Fruit fly (Drosophila melanogaster) whole organism, embryonic: ENCODE measurements around the gene hyd.

Experiments
- BEAF-32 ChIP-seq: fragments of 200-800 bp; sonication (Bioruptor generic); optimal IDR thresholded peaks from 3 replicates; lab custom pipeline; 2017; ENCODE audit warnings: missing biosample characterization, missing genetic modification characterization, mild to moderate bottlenecking, moderate library complexity, missing genetic modification reagents
- Blimp-1 ChIP-seq: fragments of 200-800 bp; sonication (Bioruptor generic); optimal IDR thresholded peaks from 3 replicates; lab custom pipeline; 2018; ENCODE audit warnings: missing biosample characterization, missing genetic modification characterization, mild to moderate bottlenecking, moderate library complexity, missing genetic modification reagents
- CG10543 ChIP-seq: fragments of 200-800 bp; sonication (Bioruptor generic); optimal IDR thresholded peaks from 3 replicates; lab custom pipeline; 2017; ENCODE audit warnings: missing biosample characterization, mild to moderate bottlenecking, missing genetic modification characterization, moderate library complexity
- CG10979 ChIP-seq: fragments of 200-800 bp; sonication (Bioruptor generic); optimal IDR thresholded peaks from 2 replicates; lab custom pipeline; 2018; ENCODE audit warnings: missing biosample characterization, mild to moderate bottlenecking, missing genetic modification characterization, moderate library complexity
- CG11695 ChIP-seq: fragments of 200-800 bp; sonication (Bioruptor generic); IDR thresholded peaks from 3 replicates; pipeline ENCODE4 v1.3.6; 2022; ENCODE audit warnings: missing biosample characterization, missing genetic modification characterization
- CG12155 ChIP-seq: fragments of 200-800 bp; sonication (Bioruptor generic); optimal IDR thresholded peaks from 3 replicates; lab custom pipeline; 2016; ENCODE audit warnings: missing biosample characterization, missing genetic modification characterization
- CG13894 ChIP-seq: fragments of 200-800 bp; sonication (Bioruptor generic); optimal IDR thresholded peaks from 3 replicates; lab custom pipeline; 2018; ENCODE audit warnings: missing biosample characterization, mild to moderate bottlenecking, missing genetic modification characterization, moderate library complexity
- CG14441 ChIP-seq: fragments of 200-800 bp; sonication (Bioruptor generic); IDR thresholded peaks from 2 replicates; pipeline ENCODE4 v1.3.6; 2022; ENCODE audit warnings: missing biosample characterization, missing genetic modification characterization
- CG17612 ChIP-seq: fragments of 200-800 bp; sonication (Bioruptor generic); IDR thresholded peaks from 2 replicates; pipeline ENCODE4 v1.3.6; 2022; ENCODE audit warnings: missing biosample characterization, missing genetic modification characterization
- CG30431 ChIP-seq: fragments of 200-800 bp; sonication (Bioruptor generic); optimal IDR thresholded peaks from 2 replicates; lab custom pipeline; 2017; ENCODE audit warnings: missing biosample characterization, missing genetic modification characterization
- CG31365 ChIP-seq: fragments of 200-800 bp; sonication (Bioruptor generic); optimal IDR thresholded peaks from 2 replicates; lab custom pipeline; 2018; ENCODE audit warnings: missing biosample characterization, mild to moderate bottlenecking, missing genetic modification characterization
- CG32532 ChIP-seq: fragments of 200-800 bp; sonication (Bioruptor generic); IDR thresholded peaks from 2 replicates; pipeline ENCODE4 v1.3.6; 2022; ENCODE audit warnings: missing biosample characterization, missing genetic modification characterization
- CG3281 ChIP-seq: fragments of 200-800 bp; sonication (Bioruptor generic); optimal IDR thresholded peaks from 3 replicates; lab custom pipeline; 2017; ENCODE audit warnings: missing biosample characterization, mild to moderate bottlenecking, missing genetic modification characterization
- CG34224 ChIP-seq: fragments of 200-800 bp; sonication (Bioruptor generic); IDR thresholded peaks from 3 replicates; pipeline ENCODE4 v1.3.6; 2022; ENCODE audit warnings: missing biosample characterization, missing genetic modification characterization; ENCODE audit not compliant: partially characterized antibody
- CG3995 ChIP-seq: fragments of 200-800 bp; sonication (Bioruptor generic); optimal IDR thresholded peaks from 3 replicates; lab custom pipeline; 2016; ENCODE audit warnings: missing biosample characterization, missing genetic modification characterization
- CG4424 ChIP-seq: fragments of 200-800 bp; sonication (Bioruptor generic); optimal IDR thresholded peaks from 3 replicates; lab custom pipeline; 2016; ENCODE audit warnings: missing biosample characterization, missing genetic modification characterization
- CG7745 ChIP-seq: fragments of 200-800 bp; sonication (Bioruptor generic); optimal IDR thresholded peaks from 2 replicates; lab custom pipeline; 2018; ENCODE audit warnings: missing biosample characterization, mild to moderate bottlenecking, missing genetic modification characterization, moderate library complexity
- CG8944 ChIP-seq: fragments of 200-800 bp; sonication (Bioruptor generic); optimal IDR thresholded peaks from 3 replicates; lab custom pipeline; 2016; ENCODE audit warnings: missing biosample characterization, missing genetic modification characterization
- Deaf1 ChIP-seq: fragments of 200-800 bp; optimal IDR thresholded peaks from 3 replicates; lab custom pipeline; 2019; ENCODE audit warnings: missing biosample characterization, mild to moderate bottlenecking, missing genetic modification characterization, moderate library complexity
- Dip2 ChIP-seq: fragments of 200-800 bp; sonication (Bioruptor generic); IDR thresholded peaks from 2 replicates; pipeline ENCODE4 v1.3.6; 2022; ENCODE audit warnings: missing biosample characterization, missing genetic modification characterization
- Ets65A ChIP-seq: fragments of 200-800 bp; sonication (Bioruptor generic); peaks from one replicate; lab custom pipeline; 2016; ENCODE audit warnings: missing biosample characterization, missing genetic modification characterization
- H2.0 ChIP-seq: fragments of 200-800 bp; sonication (Bioruptor generic); IDR thresholded peaks from 2 replicates; pipeline ENCODE4 v1.3.6; 2022; ENCODE audit warnings: missing biosample characterization, missing genetic modification characterization
- Lhr ChIP-seq: fragments of 200-800 bp; sonication (Bioruptor generic); optimal IDR thresholded peaks from 3 replicates; lab custom pipeline; 2017; ENCODE audit warnings: mild to moderate bottlenecking, missing biosample characterization, missing genetic modification reagents, missing genetic modification characterization
- Med ChIP-seq: fragments of 200-800 bp; sonication (Bioruptor generic); peaks from one replicate; lab custom pipeline; 2016; ENCODE audit warnings: missing biosample characterization, missing genetic modification characterization, mild to moderate bottlenecking, inconsistent platforms, moderate library complexity
- Nf-YA ChIP-seq: fragments of 200-800 bp; sonication (Bioruptor generic); IDR thresholded peaks from 2 replicates; pipeline ENCODE4 v1.3.6; 2022; ENCODE audit warnings: missing biosample characterization, missing genetic modification characterization
- Nf-YB ChIP-seq: fragments of 200-800 bp; sonication (Bioruptor generic); optimal IDR thresholded peaks from 3 replicates; lab custom pipeline; 2019; ENCODE audit warnings: missing biosample characterization, mild to moderate bottlenecking, missing genetic modification characterization, moderate library complexity
- Spps ChIP-seq: fragments of 200-800 bp; sonication (Bioruptor generic); optimal IDR thresholded peaks from 2 replicates; lab custom pipeline; 2018; ENCODE audit warnings: missing biosample characterization, mild to moderate bottlenecking, missing genetic modification characterization
- Vsx1 ChIP-seq: fragments of 200-800 bp; sonication (Bioruptor generic); optimal IDR thresholded peaks from 2 replicates; lab custom pipeline; 2017; ENCODE audit warnings: missing biosample characterization, mild to moderate bottlenecking, missing genetic modification characterization, missing genetic modification reagents
- cad ChIP-seq: fragments of >200 bp; optimal IDR thresholded peaks from 2 replicates; lab custom pipeline; 2017; ENCODE audit warnings: missing biosample characterization, missing genetic modification characterization
- cg ChIP-seq: fragments of 200-800 bp; sonication (Bioruptor generic); optimal IDR thresholded peaks from 3 replicates; lab custom pipeline; 2019; ENCODE audit warnings: missing biosample characterization, mild to moderate bottlenecking, missing genetic modification characterization, moderate library complexity
- chif ChIP-seq, 2 experiments: fragments of 200-800 bp; sonication (Bioruptor generic); optimal IDR thresholded peaks; 3 replicates each; lab custom pipeline; 2016; ENCODE audit warnings: missing biosample characterization in 2 of 2, missing genetic modification characterization in 2 of 2
- dati ChIP-seq: fragments of 200-800 bp; sonication (Bioruptor generic); IDR thresholded peaks from 2 replicates; pipeline ENCODE4 v1.3.6; 2022; ENCODE audit warnings: missing biosample characterization, missing genetic modification characterization
- dm ChIP-seq: fragments of 200-800 bp; sonication (Bioruptor generic); optimal IDR thresholded peaks from 3 replicates; lab custom pipeline; 2016; ENCODE audit warnings: missing biosample characterization, missing genetic modification characterization
- ems ChIP-seq: fragments of 200-800 bp; sonication (Bioruptor generic); optimal IDR thresholded peaks from 3 replicates; lab custom pipeline; 2016; ENCODE audit warnings: missing biosample characterization, missing genetic modification characterization
- ewg ChIP-seq: fragments of 200-800 bp; sonication (Bioruptor generic); optimal IDR thresholded peaks from 3 replicates; lab custom pipeline; 2017; ENCODE audit warnings: mild to moderate bottlenecking, missing biosample characterization, missing genetic modification reagents, missing genetic modification characterization
- exex ChIP-seq: fragments of 200-800 bp; sonication (Bioruptor generic); optimal IDR thresholded peaks from 4 replicates; lab custom pipeline; 2018; ENCODE audit warnings: missing biosample characterization, mild to moderate bottlenecking, missing genetic modification characterization, moderate library complexity
- fru ChIP-seq: fragments of >200 bp; optimal IDR thresholded peaks from 2 replicates; lab custom pipeline; 2017
- insv ChIP-seq, 2 experiments: fragments of 200-800 bp; sonication (Bioruptor generic); optimal IDR thresholded peaks; 3 replicates each; lab custom pipeline; 2016 to 2018; ENCODE audit warnings: missing biosample characterization in 2 of 2, missing genetic modification characterization in 2 of 2
- mld ChIP-seq: fragments of 200-800 bp; sonication (Bioruptor generic); IDR thresholded peaks from 3 replicates; pipeline ENCODE4 v1.3.6; 2022; ENCODE audit warnings: missing biosample characterization, missing genetic modification characterization; ENCODE audit not compliant: partially characterized antibody
- odd ChIP-seq: fragments of 200-800 bp; sonication (Bioruptor generic); optimal IDR thresholded peaks from 2 replicates; lab custom pipeline; 2017; ENCODE audit warnings: missing biosample characterization, mild to moderate bottlenecking, missing genetic modification characterization
- pan ChIP-seq, 4 experiments: fragments of >200 bp in 3 of 4; fragments of 200-800 bp in 1 of 4; sonication (Bioruptor generic) in 1 of 4; optimal IDR thresholded peaks in 3 of 4; IDR thresholded peaks in 1 of 4; 2 replicates each; pipeline versions ENCODE4 v1.3.6 to Lab custom; 2017 to 2022; ENCODE audit warnings: missing biosample characterization in 2 of 4, missing genetic modification characterization in 2 of 4, mixed read lengths in 1 of 4
- psq ChIP-seq: fragments of 200-800 bp; sonication (Bioruptor generic); optimal IDR thresholded peaks from 2 replicates; lab custom pipeline; 2017; ENCODE audit warnings: missing biosample characterization, missing genetic modification characterization
- pum ChIP-seq: fragments of 200-800 bp; sonication (Bioruptor generic); optimal IDR thresholded peaks from 2 replicates; lab custom pipeline; 2016; ENCODE audit warnings: missing biosample characterization, missing genetic modification characterization
- run ChIP-seq: fragments of 200-800 bp; sonication (Bioruptor generic); optimal IDR thresholded peaks from 3 replicates; lab custom pipeline; 2018; ENCODE audit warnings: missing biosample characterization, mild to moderate bottlenecking, missing genetic modification characterization
- scrt ChIP-seq: fragments of 200-800 bp; sonication (Bioruptor generic); optimal IDR thresholded peaks from 2 replicates; lab custom pipeline; 2018; ENCODE audit warnings: missing biosample characterization, mild to moderate bottlenecking, missing genetic modification characterization, moderate library complexity
- sens ChIP-seq: fragments of 200-800 bp; sonication (Bioruptor generic); peaks from one replicate; lab custom pipeline; 2016; ENCODE audit warnings: missing biosample characterization, missing genetic modification characterization
- slbo ChIP-seq: fragments of 200-800 bp; sonication (Bioruptor generic); IDR thresholded peaks from 2 replicates; pipeline ENCODE4 v1.3.6; 2022; ENCODE audit warnings: missing biosample characterization, missing genetic modification characterization
- sqz ChIP-seq: fragments of 200-800 bp; sonication (Bioruptor generic); optimal IDR thresholded peaks from 3 replicates; lab custom pipeline; 2018; ENCODE audit warnings: missing biosample characterization, mild to moderate bottlenecking, missing genetic modification characterization
- sug ChIP-seq: fragments of 200-800 bp; optimal IDR thresholded peaks from 2 replicates; lab custom pipeline; 2019; ENCODE audit warnings: missing biosample characterization, mild to moderate bottlenecking, missing genetic modification characterization, moderate library complexity
- tio ChIP-seq: fragments of 200-800 bp; sonication (Bioruptor generic); optimal IDR thresholded peaks from 2 replicates; lab custom pipeline; 2017; ENCODE audit warnings: missing biosample characterization, missing genetic modification characterization, inconsistent platforms
- tll ChIP-seq, 2 experiments: fragments of 200-800 bp in 1 of 2; fragments of >200 bp in 1 of 2; sonication (Bioruptor generic) in 1 of 2; optimal IDR thresholded peaks; 2 replicates each; lab custom pipeline; 2017 to 2019; ENCODE audit warnings: missing biosample characterization in 2 of 2, missing genetic modification characterization in 2 of 2, mild to moderate bottlenecking in 1 of 2, moderate library complexity in 1 of 2
- trh ChIP-seq: fragments of 200-800 bp; sonication (Bioruptor generic); optimal IDR thresholded peaks from 2 replicates; lab custom pipeline; 2016; ENCODE audit warnings: missing biosample characterization, missing genetic modification characterization

hyd gene

DNA sequence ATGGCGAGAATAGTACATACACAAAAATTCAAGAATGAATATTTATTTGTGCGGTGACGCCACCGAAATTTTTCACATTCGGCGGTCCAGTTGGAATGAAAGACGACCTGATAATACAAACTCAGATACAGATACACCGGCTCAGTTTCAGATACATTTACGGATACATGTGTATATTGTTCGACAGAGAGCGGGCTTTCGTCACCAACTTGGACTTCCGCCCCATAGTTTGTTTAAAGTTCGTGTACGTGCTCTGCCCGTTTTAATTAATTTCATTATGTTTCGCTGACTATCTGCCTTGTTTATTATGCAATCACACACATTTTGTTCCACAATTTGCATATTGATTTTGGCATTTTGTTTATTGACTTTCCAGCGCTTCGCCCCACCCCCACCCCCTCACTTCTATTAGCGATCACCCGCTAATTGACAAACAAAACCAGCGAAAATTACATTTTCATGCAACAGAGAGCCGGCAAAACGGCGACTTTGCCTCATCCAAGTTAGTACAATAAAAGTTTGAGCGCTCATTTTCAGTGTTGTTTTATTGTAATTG, 24.2 kb downstream of the hyd start (continued):
- TF ChIP-seq CG10979 (tag; lab: Kevin White, UChicago): no peak
- no peak for TF ChIP-seq ewg
- no peak for TF ChIP-seq CG4424 (GFP tag; lab: Kevin White, UChicago)
- no peak for TF ChIP-seq CG34224 (GFP tag; lab: Robert Waterston, UW)
- peak; percentile 8 for TF ChIP-seq Nf-YB (GFP tag; lab: Kevin White, UChicago)
- TF ChIP-seq cad (GFP tag; lab: Kevin White, UChicago): no peak
- TF ChIP-seq tll (GFP tag; optimal IDR thresholded peaks at IDR 0.05; lab: Kevin White, UChicago): no peak
- TF ChIP-seq BEAF-32 (GFP tag; lab: Kevin White, UChicago): no peak
- TF ChIP-seq CG30431 (GFP tag; lab: Kevin White, UChicago): no peak
- peak; percentile 37 for TF ChIP-seq tio
- TF ChIP-seq Vsx1 (GFP tag; lab: Kevin White, UChicago): peak; percentile 22
- TF ChIP-seq Spps (tag; lab: Kevin White, UChicago): no peak
- no peak for TF ChIP-seq pan (optimal IDR thresholded peaks at IDR 0.05; lab: Kevin White, UChicago)
- no peak for TF ChIP-seq pan (GFP tag; optimal IDR thresholded peaks at IDR 0.05 in 1 of 2, IDR thresholded peaks at IDR 0.05 in 1 of 2)
- no peak for TF ChIP-seq Ets65A (GFP tag; lab: Kevin White, UChicago)
- TF ChIP-seq CG31365 (tag; lab: Kevin White, UChicago): peak; percentile 20
- TF ChIP-seq Deaf1: no peak
- TF ChIP-seq Blimp-1 (GFP tag; lab: Kevin White, UChicago): no peak
- TF ChIP-seq CG7745 (tag; lab: Kevin White, UChicago): no peak
- no peak for TF ChIP-seq CG12155 (GFP tag; lab: Kevin White, UChicago)
- TF ChIP-seq insv (GFP tag; optimal IDR thresholded peaks at IDR 0.05; lab: Kevin White, UChicago): no peak
- no peak for TF ChIP-seq psq
- TF ChIP-seq trh (GFP tag; lab: Kevin White, UChicago): no peak
- no peak for TF ChIP-seq dm (GFP tag; lab: Kevin White, UChicago)
- TF ChIP-seq odd (GFP tag; lab: Kevin White, UChicago): no peak
- TF ChIP-seq CG8944: no peak
- no peak for TF ChIP-seq CG17612
- TF ChIP-seq CG13894 (tag; lab: Kevin White, UChicago): peak; percentile 45
- TF ChIP-seq sqz (GFP tag; lab: Kevin White, UChicago): peak; percentile 1
- no peak for TF ChIP-seq ems (GFP tag; lab: Kevin White, UChicago)
- TF ChIP-seq slbo (GFP tag; lab: Robert Waterston, UW): no peak
- no peak for TF ChIP-seq CG11695 (GFP tag; lab: Robert Waterston, UW)
- TF ChIP-seq pum (GFP tag; lab: Kevin White, UChicago): no peak
- no peak for TF ChIP-seq dati (GFP tag; lab: Robert Waterston, UW)
- no peak for TF ChIP-seq mld (GFP tag; lab: Robert Waterston, UW)
- TF ChIP-seq, all 482 proteins: peak for 101

DNA sequence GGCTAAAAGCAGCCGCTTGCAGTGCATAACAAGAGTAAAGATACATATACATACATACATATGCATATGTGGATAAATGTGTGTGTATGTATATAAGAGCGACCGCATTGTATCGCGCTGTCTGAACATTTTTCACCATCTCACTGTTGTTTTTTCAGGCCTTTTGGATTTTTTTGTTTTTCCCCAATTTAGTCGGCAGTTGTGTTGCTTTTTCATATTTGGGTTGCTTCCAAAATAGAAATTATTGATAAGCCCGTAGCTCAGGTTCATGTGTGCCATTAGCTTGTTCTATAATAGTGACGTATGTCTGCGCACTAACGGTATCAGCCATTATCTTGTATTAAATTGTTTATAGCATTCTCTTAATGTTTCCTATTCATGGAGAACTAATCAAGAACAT, 24.9 kb downstream of the hyd start:
- no peak for TF ChIP-seq CG3281 (GFP tag; lab: Kevin White, UChicago)
- TF ChIP-seq sug (tag; lab: Kevin White, UChicago): peak; percentile 2
- TF ChIP-seq scrt: no peak
- no peak for TF ChIP-seq run
- TF ChIP-seq Med (GFP tag; lab: Kevin White, UChicago): peak; percentile 14
- TF ChIP-seq fru (lab: Kevin White, UChicago): no peak
- peak; percentile 71 for TF ChIP-seq exex (tag; lab: Kevin White, UChicago)
- TF ChIP-seq sens (GFP tag; lab: Kevin White, UChicago): peak; percentile 42
- TF ChIP-seq Nf-YA: no peak
- peak; percentile 20 for TF ChIP-seq CG10543 (GFP tag; lab: Kevin White, UChicago)
- no peak for TF ChIP-seq CG14441 (GFP tag; lab: Robert Waterston, UW)
- no peak for TF ChIP-seq CG3995 (GFP tag; lab: Kevin White, UChicago)
- TF ChIP-seq Dip2: no peak
- no peak for TF ChIP-seq H2.0 (GFP tag; lab: Robert Waterston, UW)
- peak; percentile 54 for TF ChIP-seq cg (GFP tag; lab: Kevin White, UChicago)
- TF ChIP-seq chif (GFP tag; optimal IDR thresholded peaks at IDR 0.05; lab: Kevin White, UChicago): no peak
- TF ChIP-seq Lhr (GFP tag; lab: Kevin White, UChicago): no peak
- TF ChIP-seq CG32532 (GFP tag; lab: Robert Waterston, UW): no peak
